Fruit fly (Drosophila melanogaster) whole organism, wandering third instar larva: ENCODE data around the gene CG17919.

ENCODE experiments used
- Dif ChIP-seq: fragments of 200-275, 200-300 bp; sonication (Bioruptor generic); optimal IDR thresholded peaks from 2 replicates; lab custom pipeline; 2018; ENCODE audit warnings: missing biosample characterization, missing genetic modification characterization; ENCODE audit not compliant: partially characterized antibody
- Hr78 ChIP-seq: fragments of >200 bp; optimal IDR thresholded peaks from 2 replicates; lab custom pipeline; 2017; ENCODE audit warnings: missing biosample characterization, missing genetic modification characterization
- Sp1 ChIP-seq: fragments of 200-800 bp; sonication (Bioruptor generic); optimal IDR thresholded peaks from 3 replicates; lab custom pipeline; 2019; ENCODE audit warnings: missing biosample characterization, mild to moderate bottlenecking, missing genetic modification characterization, moderate library complexity
- Vsx2 ChIP-seq: fragments of 200-300, 225-300 bp; sonication (Bioruptor generic); optimal IDR thresholded peaks from 2 replicates; lab custom pipeline; 2018; ENCODE audit warnings: missing biosample characterization, missing genetic modification characterization; ENCODE audit not compliant: partially characterized antibody
- br ChIP-seq: fragments of 200-800 bp; sonication (Bioruptor generic); optimal IDR thresholded peaks from 2 replicates; lab custom pipeline; 2016; ENCODE audit warnings: missing biosample characterization, missing genetic modification characterization
- foxo ChIP-seq, 2 experiments: fragments of 200-800 bp; sonication (Bioruptor generic); optimal IDR thresholded peaks; 2 replicates in 1 of 2; 3 replicates in 1 of 2; lab custom pipeline; 2016 to 2017; ENCODE audit warnings: missing biosample characterization in 2 of 2, missing genetic modification characterization in 2 of 2
- fru ChIP-seq: fragments of 200-800 bp; sonication (Bioruptor generic); optimal IDR thresholded peaks from 3 replicates; lab custom pipeline; 2016; ENCODE audit warnings: missing biosample characterization, mild to moderate bottlenecking, missing genetic modification characterization
- h ChIP-seq: fragments of 200-800 bp; sonication (Bioruptor generic); optimal IDR thresholded peaks from 3 replicates; lab custom pipeline; 2016; ENCODE audit warnings: missing biosample characterization, mild to moderate bottlenecking, missing genetic modification characterization

dm6 chr3R:6343396-6344239, at the start of gene CG17919:
- TF ChIP-seq br (no peak), Sp1 (no peak), foxo (GFP tag; optimal IDR thresholded peaks at IDR 0.05; lab: Kevin White, UChicago) (no peak), Hr78 (GFP tag; lab: Kevin White, UChicago) (no peak), h (GFP tag; lab: Kevin White, UChicago) (peak; percentile 21), Vsx2 (no peak), Dif (peak; percentile 16), fru (peak; percentile 28)
